Worm (Caenorhabditis elegans): ENCODE results near the gene atx-2.

DNA sequence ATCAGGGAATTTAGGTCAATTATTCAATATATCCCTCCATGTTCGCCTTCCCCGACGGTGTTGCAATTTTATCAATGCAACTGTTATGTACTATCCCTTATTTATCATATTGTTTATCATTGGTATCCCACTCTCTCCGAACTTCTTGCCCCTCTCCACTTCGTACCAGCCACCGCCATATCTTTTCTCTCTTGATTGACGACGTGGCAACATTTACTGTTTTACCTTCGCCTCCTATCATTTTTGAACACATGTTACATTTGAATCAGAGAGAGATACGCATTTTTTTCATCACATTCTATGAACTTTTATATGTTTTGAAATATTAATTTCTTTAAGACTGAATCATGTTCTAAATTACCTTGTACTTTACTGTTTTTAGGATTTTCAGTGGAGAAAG lies 25.3 kb downstream of the atx-2 start:
- TF ChIP-seq W03F9.2 (tag; optimal IDR thresholded peaks at IDR 0.05), result no peak
- no peak for TF ChIP-seq dao-5 (tag; optimal IDR thresholded peaks at IDR 0.05)
- TF ChIP-seq him-1 (tag; optimal IDR thresholded peaks at IDR 0.05), result no peak

All from whole organism, L4/young adult.